Worm (Caenorhabditis elegans): ENCODE results near the gene H25K10.2.

The H25K10.2 gene

DNA sequence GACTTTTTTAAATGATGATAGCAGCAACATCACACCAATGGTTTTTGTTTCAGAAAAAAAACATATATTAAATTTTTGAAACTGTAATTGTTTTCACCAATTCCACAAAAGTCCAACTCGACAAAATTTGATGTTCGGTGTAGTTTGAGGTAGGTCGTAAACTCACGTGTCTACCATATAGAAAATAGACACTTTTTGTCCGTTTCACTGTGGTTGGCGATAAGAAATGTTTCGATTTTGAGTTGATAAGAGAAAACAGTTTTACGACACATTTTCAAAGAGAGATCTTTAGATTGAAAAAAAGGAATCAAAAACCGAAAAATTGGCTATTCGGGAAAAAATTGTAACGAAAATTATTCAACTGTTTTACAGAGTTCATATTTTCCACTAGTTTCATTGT lies 32.4 kb downstream of the H25K10.2 start:
- TF ChIP-seq sma-9 (GFP tag; optimal IDR thresholded peaks at IDR 0.05) (peak; percentile 78), sma-9 (tag; optimal IDR thresholded peaks at IDR 0.05) (no peak), unc-55 (GFP tag; optimal IDR thresholded peaks at IDR 0.05) (no peak), nhr-237 (tag; optimal IDR thresholded peaks at IDR 0.05) (no peak), crh-2 (tag; optimal IDR thresholded peaks at IDR 0.05) (peak; percentile 53), peb-1 (tag; optimal IDR thresholded peaks at IDR 0.05) (no peak), lin-13 (GFP tag; optimal IDR thresholded peaks at IDR 0.05) (no peak), fos-1 (tag; optimal IDR thresholded peaks at IDR 0.05) (peak; percentile 63), ama-1 (optimal IDR thresholded peaks at IDR 0.05) (no peak), lin-11 (tag; optimal IDR thresholded peaks at IDR 0.05) (no peak), unc-39 (tag; optimal IDR thresholded peaks at IDR 0.05) (no peak)

- no peak for TF ChIP-seq sem-4 (tag; optimal IDR thresholded peaks at IDR 0.05)
- no peak for TF ChIP-seq ZK546.5 (tag; optimal IDR thresholded peaks at IDR 0.05)
- no peak for TF ChIP-seq crh-2 (tag; optimal IDR thresholded peaks at IDR 0.05)
- TF ChIP-seq C34F6.9 (tag; optimal IDR thresholded peaks at IDR 0.05) = no peak
- TF ChIP-seq ama-1 (optimal IDR thresholded peaks at IDR 0.05) = no peak
Observed at ce11 chrIV:16176808-16177207, 34.0 kb downstream of the H25K10.2 start.

DNA sequence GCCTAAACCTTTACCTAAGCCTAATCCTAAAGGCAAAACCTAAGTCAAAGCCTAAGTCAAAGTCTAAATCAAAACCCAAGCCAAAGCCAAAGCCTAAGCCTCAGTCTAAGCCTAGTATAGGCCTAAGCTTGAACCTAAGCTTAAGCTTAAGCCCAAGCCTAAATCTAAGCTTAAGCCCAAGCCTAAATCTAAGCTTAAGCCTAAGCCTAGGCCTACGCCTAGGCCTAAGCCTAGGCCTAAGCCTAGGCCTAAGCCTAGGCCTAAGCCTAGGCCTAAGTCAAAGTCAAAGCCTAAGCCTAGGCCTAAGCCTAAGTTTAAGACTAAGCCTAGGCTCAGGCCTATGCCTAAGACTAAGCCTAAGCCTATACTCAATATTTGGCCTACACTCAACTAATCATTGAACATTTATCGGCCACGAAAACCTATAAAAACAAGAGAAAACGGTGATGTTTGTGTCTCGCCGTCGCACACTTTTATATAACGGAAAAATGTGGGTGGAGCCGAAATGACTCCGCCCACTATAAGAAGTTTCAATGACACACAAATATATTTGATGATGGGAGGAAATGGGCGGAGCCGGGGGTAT lies 37.9 kb downstream of the H25K10.2 start:
- TF ChIP-seq ama-1 (optimal IDR thresholded peaks at IDR 0.05) = peak; percentile 91
- peak; percentile 2 for TF ChIP-seq sma-9 (GFP tag; optimal IDR thresholded peaks at IDR 0.05)
- TF ChIP-seq sma-9 (tag; optimal IDR thresholded peaks at IDR 0.05) = no peak
- TF ChIP-seq blmp-1 (tag; optimal IDR thresholded peaks at IDR 0.05; ENCODE audit: insufficient read depth) = no peak
- no peak for TF ChIP-seq mbf-1 (tag; optimal IDR thresholded peaks at IDR 0.05)

DNA sequence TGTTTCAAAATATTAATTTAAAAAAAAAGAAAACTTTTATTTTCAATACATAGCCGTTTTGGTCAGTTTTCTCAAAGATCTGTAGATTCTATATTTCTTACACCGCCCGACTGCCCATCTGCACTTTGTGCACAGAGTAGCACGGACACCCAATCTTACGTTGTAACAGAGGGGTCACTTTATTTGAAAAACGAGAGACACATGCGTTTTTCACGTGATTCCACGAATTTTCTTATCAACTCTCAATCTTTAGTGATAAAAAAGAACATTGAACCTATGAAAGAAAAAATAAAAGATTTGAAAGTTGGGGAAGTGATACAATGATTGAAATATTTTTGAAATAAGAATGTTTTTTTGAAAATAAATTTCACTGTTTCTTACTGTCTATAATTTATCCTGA lies 39.5 kb downstream of the H25K10.2 start:
- TF ChIP-seq sma-3 (GFP tag; optimal IDR thresholded peaks at IDR 0.05) (peak; percentile 4), mdl-1 (tag; optimal IDR thresholded peaks at IDR 0.05) (no peak), sma-9 (GFP tag; optimal IDR thresholded peaks at IDR 0.05) (peak; percentile 82), sma-9 (tag; optimal IDR thresholded peaks at IDR 0.05) (no peak), unc-62 (GFP tag; optimal IDR thresholded peaks at IDR 0.05) (no peak), lsy-2 (tag; optimal IDR thresholded peaks at IDR 0.05) (no peak), aly-2 (tag; optimal IDR thresholded peaks at IDR 0.05) (no peak), Y55F3AM.14 (GFP tag; optimal IDR thresholded peaks at IDR 0.05) (no peak), sem-4 (tag; optimal IDR thresholded peaks at IDR 0.05) (no peak), crh-2 (tag; optimal IDR thresholded peaks at IDR 0.05) (no peak), mbf-1 (tag; optimal IDR thresholded peaks at IDR 0.05) (no peak), C34F6.9 (tag; optimal IDR thresholded peaks at IDR 0.05) (no peak), skn-1 (tag; optimal IDR thresholded peaks at IDR 0.05) (no peak), F13H6.1 (tag; optimal IDR thresholded peaks at IDR 0.05) (peak; percentile 68), nhr-11 (tag; optimal IDR thresholded peaks at IDR 0.05) (no peak), fos-1 (tag; optimal IDR thresholded peaks at IDR 0.05) (no peak), alr-1 (tag; optimal IDR thresholded peaks at IDR 0.05) (no peak), nhr-21 (tag; optimal IDR thresholded peaks at IDR 0.05) (peak; percentile 36), unc-39 (tag; optimal IDR thresholded peaks at IDR 0.05) (no peak), nhr-129 (tag; optimal IDR thresholded peaks at IDR 0.05) (peak; percentile 25), nhr-10 (tag; optimal IDR thresholded peaks at IDR 0.05) (no peak), ztf-1 (GFP tag; conservative IDR thresholded peaks at IDR 0.05) (no peak), elt-1 (tag; optimal IDR thresholded peaks at IDR 0.05) (no peak), nhr-237 (tag; optimal IDR thresholded peaks at IDR 0.05) (no peak), blmp-1 (tag; optimal IDR thresholded peaks at IDR 0.05; ENCODE audit: insufficient read depth) (no peak), R02D3.7 (tag; optimal IDR thresholded peaks at IDR 0.05) (no peak), ceh-82 (tag; optimal IDR thresholded peaks at IDR 0.05) (no peak), ztf-4 (tag; optimal IDR thresholded peaks at IDR 0.05) (no peak), ceh-16 (tag; optimal IDR thresholded peaks at IDR 0.05) (no peak), nhr-6 (tag; optimal IDR thresholded peaks at IDR 0.05) (no peak), gmeb-1 (tag; optimal IDR thresholded peaks at IDR 0.05) (peak; percentile 1), nhr-25 (tag; optimal IDR thresholded peaks at IDR 0.05) (no peak), elt-3 (tag; optimal IDR thresholded peaks at IDR 0.05) (no peak), dmd-4 (tag; optimal IDR thresholded peaks at IDR 0.05) (no peak), egl-27 (tag; optimal IDR thresholded peaks at IDR 0.05) (no peak), peb-1 (tag; optimal IDR thresholded peaks at IDR 0.05) (no peak), mab-5 (tag; optimal IDR thresholded peaks at IDR 0.05) (no peak), ama-1 (optimal IDR thresholded peaks at IDR 0.05) (peak; percentile 50), zag-1 (tag; optimal IDR thresholded peaks at IDR 0.05) (no peak), ZK546.5 (tag; optimal IDR thresholded peaks at IDR 0.05) (no peak), lin-13 (GFP tag; optimal IDR thresholded peaks at IDR 0.05) (no peak), ztf-11 (tag; optimal IDR thresholded peaks at IDR 0.05) (no peak), unc-55 (GFP tag; optimal IDR thresholded peaks at IDR 0.05) (no peak), nhr-12 (tag; optimal IDR thresholded peaks at IDR 0.05) (no peak), nhr-77 (tag; optimal IDR thresholded peaks at IDR 0.05) (no peak), lin-11 (tag; optimal IDR thresholded peaks at IDR 0.05) (no peak)
